Fruit fly (Drosophila melanogaster): ENCODE data around the gene CG9498.

dm6 chr2L:6356134-6356533 is 5.3 kb upstream of the CG9498 start:
- no peak for TF ChIP-seq ttk (optimal IDR thresholded peaks at IDR 0.05)
- TF ChIP-seq psq (optimal IDR thresholded peaks at IDR 0.05): no peak
- no peak for TF ChIP-seq Myc (optimal IDR thresholded peaks at IDR 0.05)
- TF ChIP-seq Sin3A (optimal IDR thresholded peaks at IDR 0.05): no peak
- no peak for TF ChIP-seq insv (optimal IDR thresholded peaks at IDR 0.05)

Measured in Kc167 (cell line).